Worm (Caenorhabditis elegans) whole organism, L1 larva: ENCODE measurements around the gene flp-27.

Experiments used
- C16A3.4 ChIP-seq: fragments of 150-350 bp; optimal IDR thresholded peaks from 2 replicates; lab custom pipeline; 2014; ENCODE audit warnings: missing biosample characterization, missing genetic modification characterization
- F16B12.6 ChIP-seq: fragments of 150-350 bp; optimal IDR thresholded peaks from 2 replicates; lab custom pipeline; 2014; ENCODE audit warnings: missing biosample characterization, missing genetic modification characterization
- aha-1 ChIP-seq: fragments of 150-350 bp; optimal IDR thresholded peaks from 2 replicates; lab custom pipeline; 2014; ENCODE audit warnings: missing biosample characterization, missing genetic modification characterization
- alr-1 ChIP-seq: fragments of 200-800 bp; sonication (Bioruptor generic); optimal IDR thresholded peaks from 2 replicates; lab custom pipeline; 2018; ENCODE audit warnings: borderline replicate concordance, mild to moderate bottlenecking, missing genetic modification characterization, missing compliant biosample characterization
- aly-2 ChIP-seq: fragments of 150-350 bp; optimal IDR thresholded peaks from 2 replicates; lab custom pipeline; 2014; ENCODE audit warnings: missing biosample characterization, missing genetic modification characterization
- ama-1 ChIP-seq: fragments of 150-350 bp; optimal IDR thresholded peaks from 2 replicates; lab custom pipeline; 2014
- ceh-8 ChIP-seq: fragments of 200-800 bp; sonication (Bioruptor generic); optimal IDR thresholded peaks from 2 replicates; lab custom pipeline; 2018; ENCODE audit warnings: mild to moderate bottlenecking, missing genetic modification characterization, moderate library complexity, missing compliant biosample characterization
- dpl-1 ChIP-seq, 3 experiments: fragments of 150-350 bp in 2 of 3; sonication (generic microtip) in 1 of 3; optimal IDR thresholded peaks; 2 replicates each; lab custom pipeline; 2014 to 2017; ENCODE audit warnings: missing biosample characterization in 3 of 3, missing genetic modification characterization in 3 of 3, missing genetic modification reagents in 3 of 3
- dsc-1 ChIP-seq: sonication (generic microtip); optimal IDR thresholded peaks from 2 replicates; lab custom pipeline; 2016; ENCODE audit warnings: mild to moderate bottlenecking, missing genetic modification characterization, missing compliant biosample characterization
- efl-1 ChIP-seq, 4 experiments: fragments of 150-350 bp; optimal IDR thresholded peaks in 3 of 4; peaks in 1 of 4; 1 replicate in 1 of 4; 2 replicates in 3 of 4; lab custom pipeline; 2014; ENCODE audit warnings: missing biosample characterization in 2 of 4, missing genetic modification characterization in 2 of 4, missing genetic modification reagents in 2 of 4
- egl-27 ChIP-seq, 2 experiments: fragments of 150-350 bp in 1 of 2; sonication (generic microtip); optimal IDR thresholded peaks; 3 replicates each; lab custom pipeline; 2017 to 2018; ENCODE audit warnings: missing biosample characterization in 2 of 2, missing genetic modification characterization in 2 of 2, missing genetic modification reagents in 2 of 2
- elt-2 ChIP-seq: sonication (generic microtip); optimal IDR thresholded peaks from 2 replicates; lab custom pipeline; 2016; ENCODE audit warnings: missing genetic modification characterization, mild to moderate bottlenecking, inconsistent platforms, missing compliant biosample characterization, missing genetic modification reagents
- fos-1 ChIP-seq: fragments of 150-350 bp; optimal IDR thresholded peaks from 2 replicates; lab custom pipeline; 2014; ENCODE audit warnings: missing biosample characterization, missing genetic modification characterization
- grh-1 ChIP-seq: fragments of 200-800 bp; sonication (Bioruptor generic); IDR thresholded peaks from 2 replicates; pipeline ENCODE4 v1.3.6; 2022; ENCODE audit warnings: missing genetic modification reagents, missing genetic modification characterization, missing compliant biosample characterization
- hpl-2 ChIP-seq: fragments of 150-350 bp; optimal IDR thresholded peaks from 2 replicates; lab custom pipeline; 2014; ENCODE audit warnings: missing biosample characterization, missing genetic modification reagents, missing genetic modification characterization
- irx-1 ChIP-seq: sonication (generic microtip); optimal IDR thresholded peaks from 2 replicates; lab custom pipeline; 2016; ENCODE audit warnings: missing genetic modification characterization, missing compliant biosample characterization
- isw-1 ChIP-seq: fragments of 200-800 bp; sonication (Bioruptor generic); IDR thresholded peaks from 2 replicates; pipeline ENCODE4 v1.3.6; 2022; ENCODE audit warnings: missing genetic modification characterization, missing compliant biosample characterization
- jun-1 ChIP-seq: fragments of 150-350 bp; optimal IDR thresholded peaks from 2 replicates; lab custom pipeline; 2014; ENCODE audit warnings: missing biosample characterization, missing genetic modification reagents, missing genetic modification characterization
- lin-13 ChIP-seq: fragments of 150-350 bp; optimal IDR thresholded peaks from 2 replicates; lab custom pipeline; 2014; ENCODE audit warnings: missing biosample characterization, missing genetic modification reagents, missing genetic modification characterization
- lin-14 ChIP-seq: fragments of 200-800 bp; sonication (Bioruptor generic); optimal IDR thresholded peaks from 2 replicates; lab custom pipeline; 2018; ENCODE audit warnings: mild to moderate bottlenecking, missing genetic modification characterization, moderate library complexity, missing compliant biosample characterization
- lin-15B ChIP-seq: fragments of 150-350 bp; sonication (generic microtip); optimal IDR thresholded peaks from 3 replicates; lab custom pipeline; 2014; ENCODE audit warnings: missing biosample characterization, missing genetic modification characterization
- lin-35 ChIP-seq, 2 experiments: fragments of 150-350 bp; optimal IDR thresholded peaks; 2 replicates each; lab custom pipeline; 2014; ENCODE audit warnings: missing biosample characterization in 2 of 2, missing genetic modification characterization in 2 of 2, missing genetic modification reagents in 2 of 2
- lin-39 ChIP-seq: fragments of 150-350 bp; optimal IDR thresholded peaks from 2 replicates; lab custom pipeline; 2014; ENCODE audit warnings: missing biosample characterization, missing genetic modification reagents, missing genetic modification characterization
- lir-3 ChIP-seq: sonication (generic microtip); optimal IDR thresholded peaks from 2 replicates; lab custom pipeline; 2016; ENCODE audit warnings: mild to moderate bottlenecking, missing genetic modification characterization, moderate library complexity, missing compliant biosample characterization; ENCODE audit not compliant: poor library complexity
- lsy-2 ChIP-seq, 2 experiments: fragments of 150-350 bp; optimal IDR thresholded peaks; 2 replicates each; lab custom pipeline; 2014; ENCODE audit warnings: missing biosample characterization in 2 of 2, missing genetic modification characterization in 2 of 2
- mdl-1 ChIP-seq, 2 experiments: fragments of 150-350 bp; optimal IDR thresholded peaks; 2 replicates each; lab custom pipeline; 2014 to 2017; ENCODE audit warnings: missing biosample characterization in 2 of 2, missing genetic modification characterization in 2 of 2, inconsistent platforms in 1 of 2
- mep-1 ChIP-seq: fragments of 150-350 bp; optimal IDR thresholded peaks from 2 replicates; lab custom pipeline; 2014; ENCODE audit warnings: missing biosample characterization, missing genetic modification characterization
- nhr-11 ChIP-seq: fragments of 150-350 bp; optimal IDR thresholded peaks from 2 replicates; lab custom pipeline; 2014; ENCODE audit warnings: missing biosample characterization, missing genetic modification characterization
- nhr-19 ChIP-seq: fragments of 200-800 bp; sonication (Bioruptor generic); conservative IDR thresholded peaks from 2 replicates; pipeline ENCODE4 v1.3.6; 2022; ENCODE audit warnings: missing genetic modification characterization, missing compliant biosample characterization
- nhr-20 ChIP-seq: sonication (generic microtip); optimal IDR thresholded peaks from 2 replicates; lab custom pipeline; 2016; ENCODE audit warnings: mild to moderate bottlenecking, missing genetic modification characterization, missing compliant biosample characterization
- nhr-71 ChIP-seq: sonication (generic microtip); optimal IDR thresholded peaks from 2 replicates; lab custom pipeline; 2016; ENCODE audit warnings: mild to moderate bottlenecking, missing genetic modification characterization, moderate library complexity, missing compliant biosample characterization
- nhr-84 ChIP-seq: sonication (generic microtip); optimal IDR thresholded peaks from 2 replicates; lab custom pipeline; 2017; ENCODE audit warnings: missing biosample characterization, missing genetic modification characterization
- nhr-85 ChIP-seq: sonication (generic microtip); peaks from one replicate; lab custom pipeline; 2016; ENCODE audit warnings: missing genetic modification characterization, inconsistent platforms, missing compliant biosample characterization
- nhr-90 ChIP-seq: sonication (generic microtip); optimal IDR thresholded peaks from 2 replicates; lab custom pipeline; 2016; ENCODE audit warnings: mild to moderate bottlenecking, missing genetic modification characterization, missing compliant biosample characterization; ENCODE audit not compliant: poor library complexity
- pag-3 ChIP-seq: sonication (generic microtip); optimal IDR thresholded peaks from 2 replicates; lab custom pipeline; 2017; ENCODE audit warnings: missing genetic modification characterization, mild to moderate bottlenecking, missing compliant biosample characterization, antibody characterized with exemption, borderline replicate concordance; ENCODE audit not compliant: insufficient read depth
- pqm-1 ChIP-seq: sonication (generic microtip); optimal IDR thresholded peaks from 3 replicates; lab custom pipeline; 2017; ENCODE audit warnings: missing biosample characterization, missing genetic modification characterization
- rnt-1 ChIP-seq: sonication (generic microtip); optimal IDR thresholded peaks from 2 replicates; lab custom pipeline; 2016; ENCODE audit warnings: mild to moderate bottlenecking, missing genetic modification characterization, moderate library complexity, missing compliant biosample characterization
- skn-1 ChIP-seq: fragments of 150-350 bp; optimal IDR thresholded peaks from 2 replicates; lab custom pipeline; 2014; ENCODE audit warnings: missing biosample characterization, missing genetic modification characterization
- snpc-4 ChIP-seq: fragments of 150-350 bp; optimal IDR thresholded peaks from 2 replicates; lab custom pipeline; 2014; ENCODE audit warnings: missing biosample characterization, missing genetic modification characterization
- snu-23 ChIP-seq: sonication (generic microtip); optimal IDR thresholded peaks from 2 replicates; lab custom pipeline; 2016; ENCODE audit warnings: missing genetic modification characterization, missing compliant biosample characterization
- swsn-7 ChIP-seq: sonication (generic microtip); optimal IDR thresholded peaks from 2 replicates; lab custom pipeline; 2016; ENCODE audit warnings: missing genetic modification characterization, missing compliant biosample characterization
- unc-130 ChIP-seq: fragments of 150-350 bp; optimal IDR thresholded peaks from 2 replicates; lab custom pipeline; 2017; ENCODE audit warnings: missing biosample characterization, missing genetic modification characterization, inconsistent platforms
- unc-86 ChIP-seq: sonication (generic microtip); optimal IDR thresholded peaks from 2 replicates; lab custom pipeline; 2016; ENCODE audit warnings: missing genetic modification characterization, missing compliant biosample characterization
- ztf-11 ChIP-seq, 2 experiments: sonication (generic microtip); optimal IDR thresholded peaks; 2 replicates each; lab custom pipeline; 2016 to 2017; ENCODE audit warnings: missing genetic modification characterization in 2 of 2, missing biosample characterization in 1 of 2, missing compliant biosample characterization in 1 of 2

flp-27 gene

DNA sequence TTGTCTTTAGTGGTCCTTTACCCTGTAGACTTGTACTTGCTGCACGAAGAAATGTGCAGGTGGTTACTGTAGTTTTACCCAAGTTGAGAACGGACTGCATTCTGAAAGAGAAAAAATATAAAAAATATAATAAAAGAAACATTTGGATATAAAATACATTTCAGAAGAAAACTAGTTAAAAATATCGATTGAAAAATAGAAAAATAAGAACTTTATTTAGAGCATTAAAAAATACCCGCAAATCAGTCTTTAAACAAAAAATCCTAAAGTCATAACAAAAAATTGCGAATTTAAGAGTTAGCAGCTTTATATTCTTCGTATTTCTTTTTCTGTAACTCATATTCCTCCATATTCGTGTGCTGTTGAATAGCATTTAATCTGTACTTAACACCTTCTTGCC is 12.0 kb upstream of the flp-27 start, which contains the start of gene C25H3.7 (continued):
- TF ChIP-seq jun-1 (tag; lab: Kevin White, UChicago): no peak

- TF ChIP-seq hpl-2 (GFP tag; lab: Kevin White, UChicago): no peak
- no peak for TF ChIP-seq unc-86 (tag; lab: Kevin White, UChicago)
- TF ChIP-seq skn-1 (tag; lab: Kevin White, UChicago): no peak
- no peak for TF ChIP-seq dpl-1 (GFP tag; optimal IDR thresholded peaks at IDR 0.05; lab: Kevin White, UChicago)
Measured at ce11 chrII:5669580-5669979, 11.2 kb upstream of the flp-27 start, which contains the start of gene C25H3.17. TSS of gene C25H3.17 (minus strand) at chrII:5669680.

ce11 chrII:5688959-5689358 is 8.2 kb downstream of the flp-27 start, which contains the start of gene C25H3.11:
TSS of gene C25H3.11 (minus strand) at chrII:5689040.
- TF ChIP-seq lsy-2 (tag; optimal IDR thresholded peaks at IDR 0.05; lab: Kevin White, UChicago) (peak; percentile 11 to 14), unc-130 (peak; percentile 6), grh-1 (GFP tag; lab: Robert Waterston, UW) (no peak), dsc-1 (peak; percentile 9), snu-23 (GFP tag; lab: Kevin White, UChicago) (peak; percentile 53), nhr-84 (tag; lab: Kevin White, UChicago) (no peak), elt-2 (tag; lab: Kevin White, UChicago) (peak; percentile 34), isw-1 (GFP tag; lab: Robert Waterston, UW) (no peak), lin-14 (GFP tag; lab: Kevin White, UChicago) (peak; percentile 56), aly-2 (tag; lab: Kevin White, UChicago) (no peak), dpl-1 (GFP tag; optimal IDR thresholded peaks at IDR 0.05; lab: Kevin White, UChicago) (peak in 2 of 3 experiments; percentile 9 to 27), swsn-7 (tag; lab: Kevin White, UChicago) (peak; percentile 3), mdl-1 (tag; optimal IDR thresholded peaks at IDR 0.05; lab: Kevin White, UChicago) (peak in 1 of 2 experiments; percentile 32), C16A3.4 (peak; percentile 24), lin-15B (tag; lab: Kevin White, UChicago) (peak; percentile 15), ceh-8 (no peak), ama-1 (lab: Kevin White, UChicago) (no peak), rnt-1 (tag; lab: Kevin White, UChicago) (peak; percentile 26), nhr-19 (GFP tag; lab: Robert Waterston, UW) (no peak), nhr-90 (tag; lab: Kevin White, UChicago) (peak; percentile 14), mep-1 (tag; lab: Kevin White, UChicago) (peak; percentile 31), nhr-85 (peak; percentile 70), efl-1 (optimal IDR thresholded peaks at IDR 0.05; lab: Kevin White, UChicago) (peak in 1 of 2 experiments; percentile 3), efl-1 (GFP tag; optimal IDR thresholded peaks at IDR 0.05 in 1 of 2; lab: Kevin White, UChicago) (peak in 1 of 2 experiments; percentile 4), lin-13 (GFP tag; lab: Kevin White, UChicago) (no peak), lin-35 (GFP tag; optimal IDR thresholded peaks at IDR 0.05; lab: Kevin White, UChicago) (peak in 1 of 2 experiments; percentile 40), nhr-71 (tag; lab: Kevin White, UChicago) (peak; percentile 40), nhr-20 (peak; percentile 31), pag-3 (tag; lab: Kevin White, UChicago) (no peak)

ce11 chrII:5691216-5691771 is 10.5 kb downstream of the flp-27 start, which contains the start of the genes ndub-5 and eif-2D:
TSS of gene ndub-5 (minus strand) at chrII:5691353.
TSS of gene eif-2D (plus strand) at chrII:5691721.
- no peak for TF ChIP-seq aha-1 (tag; lab: Kevin White, UChicago)
- no peak for TF ChIP-seq snpc-4 (tag; lab: Kevin White, UChicago)
- peak in 1 of 2 experiments; percentile 36 for TF ChIP-seq lsy-2 (tag; optimal IDR thresholded peaks at IDR 0.05; lab: Kevin White, UChicago)
- TF ChIP-seq egl-27 (tag; optimal IDR thresholded peaks at IDR 0.05; lab: Kevin White, UChicago): no peak
- TF ChIP-seq irx-1: no peak
- no peak for TF ChIP-seq elt-2 (tag; lab: Kevin White, UChicago)
- no peak for TF ChIP-seq lin-13 (GFP tag; lab: Kevin White, UChicago)
- no peak for TF ChIP-seq nhr-11 (tag; lab: Kevin White, UChicago)
- no peak for TF ChIP-seq pqm-1 (tag; lab: Kevin White, UChicago)
- no peak for TF ChIP-seq grh-1 (GFP tag; lab: Robert Waterston, UW)
- no peak for TF ChIP-seq hpl-2 (GFP tag; lab: Kevin White, UChicago)
- no peak for TF ChIP-seq ztf-11 (tag; optimal IDR thresholded peaks at IDR 0.05; lab: Kevin White, UChicago)
- TF ChIP-seq F16B12.6 (tag; lab: Kevin White, UChicago): no peak
- no peak for TF ChIP-seq efl-1 (optimal IDR thresholded peaks at IDR 0.05; lab: Kevin White, UChicago)
- peak in 1 of 2 experiments; percentile 79 for TF ChIP-seq efl-1 (GFP tag; optimal IDR thresholded peaks at IDR 0.05 in 1 of 2; lab: Kevin White, UChicago)
- TF ChIP-seq lir-3: no peak
- peak; percentile 19 for TF ChIP-seq lin-14 (GFP tag; lab: Kevin White, UChicago)
- no peak for TF ChIP-seq C16A3.4
- TF ChIP-seq nhr-71 (tag; lab: Kevin White, UChicago): peak; percentile 12
- TF ChIP-seq fos-1 (tag; lab: Kevin White, UChicago): no peak
- TF ChIP-seq alr-1: no peak
- TF ChIP-seq lin-39 (tag; lab: Kevin White, UChicago): no peak
